Fruit fly (Drosophila melanogaster) whole organism, embryonic: ENCODE measurements around the gene CG5225.
A peak's percentile ranks its signal among the peaks of the same experiment; 100 is the strongest.

Experiments used
- CG10979 ChIP-seq: fragments of 200-800 bp; sonication (Bioruptor generic); optimal IDR thresholded peaks from 2 replicates; lab custom pipeline; 2018; ENCODE audit warnings: missing biosample characterization, mild to moderate bottlenecking, missing genetic modification characterization, moderate library complexity
- CG12219 ChIP-seq: fragments of 200-800 bp; sonication (Bioruptor generic); optimal IDR thresholded peaks from 3 replicates; lab custom pipeline; 2018; ENCODE audit warnings: missing biosample characterization, mild to moderate bottlenecking, missing genetic modification characterization
- CG13296 ChIP-seq: fragments of 200-800 bp; sonication (Bioruptor generic); optimal IDR thresholded peaks from 3 replicates; lab custom pipeline; 2018; ENCODE audit warnings: missing biosample characterization, mild to moderate bottlenecking, missing genetic modification characterization
- CG13775 ChIP-seq: fragments of 200-800 bp; sonication (Bioruptor generic); optimal IDR thresholded peaks from 3 replicates; lab custom pipeline; 2017; ENCODE audit warnings: missing biosample characterization, mild to moderate bottlenecking, missing genetic modification characterization
- CG14014 ChIP-seq: fragments of 200-800 bp; sonication (Bioruptor generic); IDR thresholded peaks from 2 replicates; pipeline ENCODE4 v1.3.6; 2022; ENCODE audit warnings: missing biosample characterization, missing genetic modification characterization
- CG15696 ChIP-seq: fragments of 200-800 bp; sonication (Bioruptor generic); optimal IDR thresholded peaks from 2 replicates; lab custom pipeline; 2019; ENCODE audit warnings: missing biosample characterization, mild to moderate bottlenecking, missing genetic modification characterization, moderate library complexity
- CG17912 ChIP-seq: fragments of 200-800 bp; sonication (Bioruptor generic); optimal IDR thresholded peaks from 2 replicates; lab custom pipeline; 2018; ENCODE audit warnings: missing biosample characterization, mild to moderate bottlenecking, missing genetic modification characterization
- CG2199 ChIP-seq: fragments of 200-800 bp; sonication (Bioruptor generic); IDR thresholded peaks from 3 replicates; pipeline ENCODE4 v1.3.6; 2022; ENCODE audit warnings: missing biosample characterization, missing genetic modification characterization
- CG31365 ChIP-seq: fragments of 200-800 bp; sonication (Bioruptor generic); optimal IDR thresholded peaks from 2 replicates; lab custom pipeline; 2018; ENCODE audit warnings: missing biosample characterization, mild to moderate bottlenecking, missing genetic modification characterization
- CG31441 ChIP-seq: fragments of 200-800 bp; sonication (Bioruptor generic); IDR thresholded peaks from 2 replicates; pipeline ENCODE4 v1.3.6; 2022; ENCODE audit warnings: missing biosample characterization, missing genetic modification characterization
- CG3407 ChIP-seq: fragments of 200-800 bp; sonication (Bioruptor generic); optimal IDR thresholded peaks from 2 replicates; lab custom pipeline; 2018; ENCODE audit warnings: missing biosample characterization, mild to moderate bottlenecking, missing genetic modification characterization
- CG4328 ChIP-seq: fragments of 200-800 bp; sonication (Bioruptor generic); optimal IDR thresholded peaks from 3 replicates; lab custom pipeline; 2017; ENCODE audit warnings: missing biosample characterization, missing genetic modification reagents, missing genetic modification characterization
- CG43689 ChIP-seq: fragments of 200-800 bp; sonication (Bioruptor generic); IDR thresholded peaks from 2 replicates; pipeline ENCODE4 v1.3.6; 2022; ENCODE audit warnings: missing biosample characterization, missing genetic modification characterization
- CG5953 ChIP-seq: fragments of 200-800 bp; sonication (Bioruptor generic); IDR thresholded peaks from 2 replicates; pipeline ENCODE4 v1.3.6; 2022; ENCODE audit warnings: missing biosample characterization, missing genetic modification characterization
- CG6854 ChIP-seq: fragments of 200-800 bp; sonication (Bioruptor generic); optimal IDR thresholded peaks from 3 replicates; lab custom pipeline; 2017; ENCODE audit warnings: missing biosample characterization, mild to moderate bottlenecking, missing genetic modification characterization
- CTCF ChIP-seq: fragments of 200-800 bp; sonication (Bioruptor generic); optimal IDR thresholded peaks from 2 replicates; lab custom pipeline; 2017; ENCODE audit warnings: missing biosample characterization, mild to moderate bottlenecking, missing genetic modification characterization, moderate library complexity
- CoRest ChIP-seq: fragments of 200-800 bp; sonication (Bioruptor generic); optimal IDR thresholded peaks from 3 replicates; lab custom pipeline; 2018; ENCODE audit warnings: missing biosample characterization, mild to moderate bottlenecking, missing genetic modification characterization, moderate library complexity
- Dip3 ChIP-seq: fragments of 200-800 bp; sonication (Bioruptor generic); optimal IDR thresholded peaks from 3 replicates; lab custom pipeline; 2016; ENCODE audit warnings: missing biosample characterization, missing genetic modification characterization
- Dp ChIP-seq: fragments of 200-800 bp; sonication (Bioruptor generic); optimal IDR thresholded peaks from 2 replicates; lab custom pipeline; 2018; ENCODE audit warnings: missing biosample characterization, mild to moderate bottlenecking, missing genetic modification characterization, moderate library complexity
- ERR ChIP-seq: fragments of 200-800 bp; sonication (Bioruptor generic); optimal IDR thresholded peaks from 2 replicates; lab custom pipeline; 2016; ENCODE audit warnings: missing biosample characterization, missing genetic modification characterization
- Ets97D ChIP-seq: fragments of 200-800 bp; sonication (Bioruptor generic); optimal IDR thresholded peaks from 3 replicates; lab custom pipeline; 2016; ENCODE audit warnings: missing biosample characterization, missing genetic modification characterization
- Gug ChIP-seq: fragments of 200-800 bp; sonication (Bioruptor generic); IDR thresholded peaks from 4 replicates; pipeline ENCODE4 v1.3.6; 2022; ENCODE audit warnings: missing biosample characterization, missing genetic modification characterization
- Kr ChIP-seq: fragments of 200-800 bp; sonication (Bioruptor generic); optimal IDR thresholded peaks from 2 replicates; lab custom pipeline; 2017; ENCODE audit warnings: missing biosample characterization, mild to moderate bottlenecking, missing genetic modification characterization
- Lim3 ChIP-seq: fragments of 200-800 bp; sonication (Bioruptor generic); IDR thresholded peaks from 2 replicates; pipeline ENCODE4 v1.3.6; 2022; ENCODE audit warnings: missing biosample characterization, missing genetic modification characterization
- NC2β ChIP-seq: fragments of 200-800 bp; sonication (Bioruptor generic); optimal IDR thresholded peaks from 2 replicates; lab custom pipeline; 2016; ENCODE audit warnings: missing biosample characterization, missing genetic modification characterization
- Oaz ChIP-seq: fragments of 200-800 bp; sonication (Bioruptor generic); IDR thresholded peaks from 2 replicates; pipeline ENCODE4 v1.3.6; 2022; ENCODE audit warnings: missing biosample characterization, missing genetic modification characterization
- Side ChIP-seq: fragments of 200-800 bp; sonication (Bioruptor generic); optimal IDR thresholded peaks from 2 replicates; lab custom pipeline; 2016; ENCODE audit warnings: missing biosample characterization, missing genetic modification characterization
- Vsx1 ChIP-seq: fragments of 200-800 bp; sonication (Bioruptor generic); optimal IDR thresholded peaks from 2 replicates; lab custom pipeline; 2017; ENCODE audit warnings: missing biosample characterization, mild to moderate bottlenecking, missing genetic modification characterization, missing genetic modification reagents
- abd-A ChIP-seq: fragments of 200-800 bp; sonication (Bioruptor generic); optimal IDR thresholded peaks from 3 replicates; lab custom pipeline; 2019; ENCODE audit warnings: missing biosample characterization, mild to moderate bottlenecking, missing genetic modification characterization, moderate library complexity
- ash1 ChIP-seq: fragments of 200-800 bp; sonication (Bioruptor generic); optimal IDR thresholded peaks from 2 replicates; lab custom pipeline; 2018; ENCODE audit warnings: missing biosample characterization, mild to moderate bottlenecking, missing genetic modification characterization
- az2 ChIP-seq: fragments of 200-800 bp; sonication (Bioruptor generic); optimal IDR thresholded peaks from 3 replicates; lab custom pipeline; 2016; ENCODE audit warnings: missing biosample characterization, missing genetic modification characterization
- bab2 ChIP-seq: fragments of 200-800 bp; sonication (Bioruptor generic); optimal IDR thresholded peaks from 2 replicates; lab custom pipeline; 2016; ENCODE audit warnings: missing biosample characterization, missing genetic modification characterization
- dmrt11E ChIP-seq: fragments of 200-800 bp; sonication (Bioruptor generic); optimal IDR thresholded peaks from 3 replicates; lab custom pipeline; 2018; ENCODE audit warnings: missing biosample characterization, mild to moderate bottlenecking, missing genetic modification characterization, moderate library complexity
- dysf ChIP-seq: fragments of 200-800 bp; sonication (Bioruptor generic); IDR thresholded peaks from 3 replicates; pipeline ENCODE4 v1.3.6; 2022; ENCODE audit warnings: missing biosample characterization, missing genetic modification characterization
- en ChIP-seq: fragments of 200-800 bp; sonication (Bioruptor generic); optimal IDR thresholded peaks from 2 replicates; lab custom pipeline; 2016; ENCODE audit warnings: missing biosample characterization, missing genetic modification characterization
- esg ChIP-seq: fragments of 200-800 bp; sonication (Bioruptor generic); conservative IDR thresholded peaks from 2 replicates; pipeline ENCODE4 v1.3.6; 2022; ENCODE audit warnings: missing biosample characterization, missing genetic modification characterization
- fru ChIP-seq: fragments of >200 bp; optimal IDR thresholded peaks from 2 replicates; lab custom pipeline; 2017
- gsb ChIP-seq: fragments of 200-800 bp; sonication (Bioruptor generic); IDR thresholded peaks from 2 replicates; pipeline ENCODE4 v1.3.6; 2022; ENCODE audit warnings: missing biosample characterization, missing genetic modification characterization
- luna ChIP-seq: fragments of 200-800 bp; sonication (Bioruptor generic); optimal IDR thresholded peaks from 2 replicates; lab custom pipeline; 2016; ENCODE audit warnings: missing biosample characterization, missing genetic modification characterization
- odd ChIP-seq: fragments of 200-800 bp; sonication (Bioruptor generic); optimal IDR thresholded peaks from 2 replicates; lab custom pipeline; 2017; ENCODE audit warnings: missing biosample characterization, mild to moderate bottlenecking, missing genetic modification characterization
- onecut ChIP-seq: fragments of 200-800 bp; sonication (Bioruptor generic); IDR thresholded peaks from 2 replicates; pipeline ENCODE4 v1.3.6; 2022; ENCODE audit warnings: missing biosample characterization, missing genetic modification characterization
- otp ChIP-seq: fragments of 200-800 bp; sonication (Bioruptor generic); IDR thresholded peaks from 3 replicates; pipeline ENCODE4, ENCODE4 v1.3.6; 2022; ENCODE audit warnings: missing biosample characterization, missing genetic modification characterization
- pfk ChIP-seq: fragments of 200-800 bp; sonication (Bioruptor generic); optimal IDR thresholded peaks from 2 replicates; lab custom pipeline; 2018; ENCODE audit warnings: missing biosample characterization, mild to moderate bottlenecking, missing genetic modification characterization, moderate library complexity
- sc ChIP-seq, 3 experiments: fragments of >200 bp in 2 of 3; fragments of 200-800 bp in 1 of 3; sonication (Bioruptor generic) in 1 of 3; optimal IDR thresholded peaks; 2 replicates in 2 of 3; 3 replicates in 1 of 3; lab custom pipeline; 2017; ENCODE audit warnings: mild to moderate bottlenecking in 1 of 3, missing biosample characterization in 1 of 3, missing genetic modification characterization in 1 of 3, missing genetic modification reagents in 1 of 3
- scrt ChIP-seq: fragments of 200-800 bp; sonication (Bioruptor generic); optimal IDR thresholded peaks from 2 replicates; lab custom pipeline; 2018; ENCODE audit warnings: missing biosample characterization, mild to moderate bottlenecking, missing genetic modification characterization, moderate library complexity
- sima ChIP-seq: fragments of 200-800 bp; sonication (Bioruptor generic); optimal IDR thresholded peaks from 2 replicates; lab custom pipeline; 2016; ENCODE audit warnings: missing biosample characterization, missing genetic modification characterization
- slbo ChIP-seq: fragments of 200-800 bp; sonication (Bioruptor generic); IDR thresholded peaks from 2 replicates; pipeline ENCODE4 v1.3.6; 2022; ENCODE audit warnings: missing biosample characterization, missing genetic modification characterization
- toy ChIP-seq: fragments of 200-800 bp; sonication (Bioruptor generic); IDR thresholded peaks from 2 replicates; pipeline ENCODE4 v1.3.6; 2022; ENCODE audit warnings: missing biosample characterization, missing genetic modification characterization
- trem ChIP-seq: fragments of 200-800 bp; optimal IDR thresholded peaks from 3 replicates; lab custom pipeline; 2019; ENCODE audit warnings: missing biosample characterization, mild to moderate bottlenecking, missing genetic modification characterization, moderate library complexity
- tup ChIP-seq: fragments of 200-800 bp; sonication (Bioruptor generic); optimal IDR thresholded peaks from 2 replicates; lab custom pipeline; 2016; ENCODE audit warnings: missing biosample characterization, mild to moderate bottlenecking, missing genetic modification characterization, moderate library complexity
- wek ChIP-seq: fragments of 200-800 bp; sonication (Bioruptor generic); optimal IDR thresholded peaks from 3 replicates; lab custom pipeline; 2018; ENCODE audit warnings: missing biosample characterization, mild to moderate bottlenecking, missing genetic modification characterization, moderate library complexity
- zen2 ChIP-seq: fragments of 200-800 bp; sonication (Bioruptor generic); IDR thresholded peaks from 3 replicates; pipeline ENCODE4 v1.3.6; 2022; ENCODE audit warnings: missing biosample characterization, missing genetic modification characterization; ENCODE audit not compliant: partially characterized antibody

Gene CG5225

dm6 chr3R:17020956-17021355 is 7.5 kb upstream of the CG5225 start, which contains the start of gene Adsl (continued):
- TF ChIP-seq Kr (GFP tag; lab: Kevin White, UChicago) (no peak), CG15696 (tag; lab: Kevin White, UChicago) (peak; percentile 3), onecut (GFP tag; lab: Robert Waterston, UW) (peak; percentile 61), az2 (peak; percentile 32), CG31441 (GFP tag; lab: Robert Waterston, UW) (peak; percentile 84; the same call in 1 of the 2 replicates), CG13775 (GFP tag; lab: Kevin White, UChicago) (peak; percentile 81), bab2 (GFP tag; lab: Kevin White, UChicago) (no peak), otp (GFP tag; lab: Robert Waterston, UW) (peak; percentile 68; the same call in 2 of the 3 replicates), sima (no peak), odd (peak; percentile 79), Vsx1 (peak; percentile 85), CG13296 (GFP tag; lab: Kevin White, UChicago) (no peak), tup (GFP tag; lab: Kevin White, UChicago) (no peak), Lim3 (GFP tag; lab: Robert Waterston, UW) (no peak), NC2β (peak; percentile 41), CG2199 (GFP tag; lab: Robert Waterston, UW) (no peak), ash1 (GFP tag; lab: Kevin White, UChicago) (peak; percentile 5), ERR (GFP tag; lab: Kevin White, UChicago) (no peak), CG6854 (GFP tag; lab: Kevin White, UChicago) (peak; percentile 61), CG31365 (tag; lab: Kevin White, UChicago) (peak; percentile 44), sc (optimal IDR thresholded peaks at IDR 0.05; lab: Kevin White, UChicago) (no peak), sc (GFP tag; optimal IDR thresholded peaks at IDR 0.05; lab: Kevin White, UChicago) (peak; percentile 67), toy (GFP tag; lab: Robert Waterston, UW) (0 out of 2 replicates have a peak, but pooled peaks have one; percentile 16), CTCF (GFP tag; lab: Kevin White, UChicago) (peak; percentile 56), Ets97D (GFP tag; lab: Kevin White, UChicago) (peak; percentile 99), CG10979 (peak; percentile 73), slbo (0 out of 2 replicates have a peak, but pooled peaks have one; percentile 11), dysf (GFP tag; lab: Robert Waterston, UW) (peak; percentile 17; the same call in 1 of the 3 replicates), Dp (GFP tag; lab: Kevin White, UChicago) (peak; percentile 45), zen2 (GFP tag; lab: Robert Waterston, UW) (no peak), pfk (GFP tag; lab: Kevin White, UChicago) (peak; percentile 35), CG12219 (GFP tag; lab: Kevin White, UChicago) (peak; percentile 76), Gug (GFP tag; lab: Robert Waterston, UW) (no peak), luna (no peak), esg (no peak), CG5953 (GFP tag; lab: Robert Waterston, UW) (0 out of 2 replicates have a peak, but pooled peaks have one; percentile 36), CG3407 (GFP tag; lab: Kevin White, UChicago) (peak; percentile 72), wek (peak; percentile 76), Dip3 (GFP tag; lab: Kevin White, UChicago) (no peak), Side (GFP tag; lab: Kevin White, UChicago) (peak; percentile 20), trem (tag; lab: Kevin White, UChicago) (peak; percentile 84), Oaz (GFP tag; lab: Robert Waterston, UW) (no peak), dmrt11E (tag; lab: Kevin White, UChicago) (peak; percentile 69), scrt (GFP tag; lab: Kevin White, UChicago) (peak; percentile 90), CG14014 (GFP tag; lab: Robert Waterston, UW) (no peak), CG4328 (GFP tag; lab: Kevin White, UChicago) (peak; percentile 50), CoRest (peak; percentile 85), CG43689 (no peak), abd-A (no peak), fru (lab: Kevin White, UChicago) (no peak), gsb (no peak), en (peak; percentile 39), CG17912 (GFP tag; lab: Kevin White, UChicago) (peak; percentile 50)
